Fruit fly (Drosophila melanogaster): ENCODE measurements around the gene CG44038.

Gene CG44038

DNA sequence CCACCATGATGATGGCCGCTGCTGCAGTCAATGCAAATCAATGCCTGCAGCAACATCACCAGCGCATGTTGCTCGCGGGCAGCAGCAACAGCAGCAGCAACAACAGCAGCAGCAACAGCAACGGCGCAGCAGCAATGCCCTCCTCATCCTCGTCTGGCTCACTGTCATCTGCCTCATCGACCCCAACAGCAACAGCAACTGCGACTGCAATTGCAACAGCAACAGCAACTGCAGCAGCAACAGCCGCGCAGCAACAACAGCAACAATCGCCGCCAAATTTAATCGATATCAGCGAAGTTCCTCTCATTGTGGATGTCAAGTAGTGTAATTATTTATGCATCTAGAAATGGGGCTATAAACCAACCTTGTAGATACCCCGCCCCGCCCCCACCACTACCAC is 40.8 kb downstream of the CG44038 start (continued):
- no peak for TF ChIP-seq CG18262 (tag; optimal IDR thresholded peaks at IDR 0.05)

DNA sequence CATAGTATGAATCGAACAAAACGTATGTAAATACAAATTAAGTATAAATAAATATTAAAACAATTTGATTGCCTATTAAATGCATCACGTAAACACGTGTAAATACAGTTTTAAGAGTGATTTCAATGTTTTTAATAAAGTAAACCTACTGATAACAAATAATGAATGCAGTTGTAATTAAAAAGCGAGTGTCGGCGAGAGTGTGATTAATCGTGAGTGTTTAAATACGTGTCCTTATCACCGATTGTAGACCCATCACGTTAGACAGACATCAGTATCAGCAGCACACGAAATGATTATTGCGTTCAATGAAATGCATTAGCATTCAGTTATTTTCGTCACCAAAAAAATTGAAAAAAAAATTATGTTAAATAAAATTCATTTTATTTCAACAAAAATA is 42.1 kb downstream of the CG44038 start:
- no peak for TF ChIP-seq al (GFP tag; IDR thresholded peaks at IDR 0.05)
- no peak for TF ChIP-seq CG18619 (GFP tag; optimal IDR thresholded peaks at IDR 0.05)
- no peak for TF ChIP-seq CG17612 (GFP tag; IDR thresholded peaks at IDR 0.05)
- TF ChIP-seq pita (GFP tag; optimal IDR thresholded peaks at IDR 0.05) = no peak
- no peak for TF ChIP-seq sna (GFP tag; IDR thresholded peaks at IDR 0.05; ENCODE audit: partially characterized antibody)
- no peak for TF ChIP-seq exex (tag; optimal IDR thresholded peaks at IDR 0.05)
- TF ChIP-seq Dip2 (GFP tag; IDR thresholded peaks at IDR 0.05) = no peak

DNA sequence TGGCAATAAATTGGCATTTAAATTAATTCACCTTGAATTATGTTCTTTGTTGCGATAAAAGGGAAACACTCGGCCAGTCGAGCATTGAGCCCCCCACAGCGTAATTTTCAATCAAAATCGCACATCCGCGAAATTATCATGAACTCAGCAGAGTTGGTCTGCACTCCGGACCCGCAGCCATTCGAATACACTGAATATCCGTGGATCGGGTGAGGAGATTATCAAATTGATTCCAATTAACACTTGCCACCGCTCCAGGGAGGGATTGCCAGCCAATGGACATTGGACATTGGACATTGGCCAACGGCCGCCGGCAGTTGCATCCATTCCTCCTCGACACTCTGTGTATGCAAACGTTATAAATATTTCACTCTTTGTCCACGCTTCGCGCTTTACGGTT is 46.8 kb downstream of the CG44038 start:
- TF ChIP-seq ranshi (GFP tag; IDR thresholded peaks at IDR 0.05) = no peak
- no peak for TF ChIP-seq Hr39 (optimal IDR thresholded peaks at IDR 0.05)
- TF ChIP-seq CG6813 (GFP tag; optimal IDR thresholded peaks at IDR 0.05) = no peak
- no peak for TF ChIP-seq D19B (GFP tag; optimal IDR thresholded peaks at IDR 0.05)
- no peak for TF ChIP-seq CG12236 (GFP tag; optimal IDR thresholded peaks at IDR 0.05)

Measured in whole organism, embryonic.